Fruit fly (Drosophila melanogaster) whole organism, embryonic: ENCODE measurements around the gene mRpS10.

Source experiments
- CG10274 ChIP-seq: fragments of 200-800 bp; sonication (Bioruptor generic); optimal IDR thresholded peaks from 3 replicates; lab custom pipeline; 2017; ENCODE audit warnings: missing biosample characterization, mild to moderate bottlenecking, missing genetic modification characterization
- CG18262 ChIP-seq: fragments of 200-800 bp; optimal IDR thresholded peaks from 3 replicates; lab custom pipeline; 2019; ENCODE audit warnings: missing biosample characterization, mild to moderate bottlenecking, missing genetic modification characterization, moderate library complexity
- CG2678 ChIP-seq: fragments of 200-800 bp; sonication (Bioruptor generic); optimal IDR thresholded peaks from 3 replicates; lab custom pipeline; 2019; ENCODE audit warnings: missing biosample characterization, mild to moderate bottlenecking, missing genetic modification characterization, moderate library complexity
- CG6689 ChIP-seq: fragments of 200-800 bp; sonication (Bioruptor generic); IDR thresholded peaks from 2 replicates; pipeline ENCODE4 v1.3.6; 2022; ENCODE audit warnings: missing biosample characterization, missing genetic modification characterization
- ara ChIP-seq: fragments of 200-800 bp; sonication (Bioruptor generic); IDR thresholded peaks from 2 replicates; pipeline ENCODE4 v1.3.6; 2022; ENCODE audit warnings: missing biosample characterization, missing genetic modification characterization
- fu2 ChIP-seq: fragments of 200-800 bp; sonication (Bioruptor generic); optimal IDR thresholded peaks from 2 replicates; lab custom pipeline; 2016; ENCODE audit warnings: missing biosample characterization, missing genetic modification characterization
- prd ChIP-seq, 3 experiments: fragments of >200 bp in 2 of 3; fragments of 200-800 bp in 1 of 3; sonication (Bioruptor generic) in 1 of 3; optimal IDR thresholded peaks in 2 of 3; IDR thresholded peaks in 1 of 3; 2 replicates in 2 of 3; 3 replicates in 1 of 3; pipeline versions ENCODE4 v1.3.6 to Lab custom; 2017 to 2022; ENCODE audit warnings: missing biosample characterization in 1 of 3, missing genetic modification characterization in 1 of 3
- pum ChIP-seq: fragments of 200-800 bp; sonication (Bioruptor generic); optimal IDR thresholded peaks from 2 replicates; lab custom pipeline; 2016; ENCODE audit warnings: missing biosample characterization, missing genetic modification characterization

dm6 chr3R:15262710-15263672 is 33.5 kb downstream of the mRpS10 start, which contains the start of the genes eIF2gamma and Set:
- no peak for TF ChIP-seq prd (optimal IDR thresholded peaks at IDR 0.05; lab: Kevin White, UChicago)
- peak; percentile 54; the same call in 2 of the 3 replicates for TF ChIP-seq prd (GFP tag; IDR thresholded peaks at IDR 0.05; lab: Robert Waterston, UW)
- no peak for TF ChIP-seq CG6689 (GFP tag; lab: Robert Waterston, UW)
- TF ChIP-seq pum (GFP tag; lab: Kevin White, UChicago) = no peak
- no peak for TF ChIP-seq CG18262 (tag; lab: Kevin White, UChicago)
- TF ChIP-seq CG10274 (GFP tag; lab: Kevin White, UChicago) = no peak
- peak; percentile 33 for TF ChIP-seq fu2 (GFP tag; lab: Kevin White, UChicago)
- TF ChIP-seq CG2678 = no peak
- peak; percentile 53; the same call in 1 of the 2 replicates for TF ChIP-seq ara
